Fruit fly (Drosophila melanogaster): ENCODE results near the gene Tsp86D.

- TF ChIP-seq bab1 (GFP tag; optimal IDR thresholded peaks at IDR 0.05) (no peak), CG11617 (GFP tag; optimal IDR thresholded peaks at IDR 0.05) (no peak), CG14711 (tag; optimal IDR thresholded peaks at IDR 0.05) (no peak), ovo (GFP tag; optimal IDR thresholded peaks at IDR 0.05) (no peak), Mnt (GFP tag; optimal IDR thresholded peaks at IDR 0.05) (no peak), CG33017 (tag; optimal IDR thresholded peaks at IDR 0.05) (no peak), cnc (optimal IDR thresholded peaks at IDR 0.05) (no peak), toe (GFP tag; optimal IDR thresholded peaks at IDR 0.05) (no peak), CG7101 (tag; optimal IDR thresholded peaks at IDR 0.05) (no peak), CG12768 (GFP tag; optimal IDR thresholded peaks at IDR 0.05) (no peak), CG1620 (GFP tag; optimal IDR thresholded peaks at IDR 0.05) (no peak), kay (GFP tag; ENCODE audit: borderline replicate concordance) (no peak)
Measured at dm6 chr3R:10852232-10852774, 16.2 kb upstream of the Tsp86D start, which contains the start of gene CG4565.
